Worm (Caenorhabditis elegans) whole organism, late embryonic: Measurements from ENCODE around the gene lev-9.
A peak's percentile ranks its signal among the peaks of the same experiment; 100 is the strongest.

Experiments used
- C08G9.2 ChIP-seq: sonication (generic microtip); optimal IDR thresholded peaks from 2 replicates; lab custom pipeline; 2016; ENCODE audit warnings: mild to moderate bottlenecking, missing genetic modification characterization, moderate library complexity, missing compliant biosample characterization
- F13H6.1 ChIP-seq: sonication (generic microtip); optimal IDR thresholded peaks from 2 replicates; lab custom pipeline; 2016; ENCODE audit warnings: missing genetic modification characterization, missing compliant biosample characterization
- ceh-14 ChIP-seq: sonication (generic microtip); optimal IDR thresholded peaks from 2 replicates; lab custom pipeline; 2016; ENCODE audit warnings: missing genotype, missing genetic modification characterization, missing compliant biosample characterization
- ceh-18 ChIP-seq: sonication (generic microtip); optimal IDR thresholded peaks from 2 replicates; lab custom pipeline; 2016; ENCODE audit warnings: missing genetic modification characterization, missing compliant biosample characterization
- ceh-19 ChIP-seq: fragments of 200-800 bp; sonication (Bioruptor generic); optimal IDR thresholded peaks from 2 replicates; lab custom pipeline; 2018; ENCODE audit warnings: mild to moderate bottlenecking, missing genetic modification characterization, missing compliant biosample characterization
- ceh-30 ChIP-seq: fragments of 150-350 bp; optimal IDR thresholded peaks from 2 replicates; lab custom pipeline; 2014; ENCODE audit warnings: missing biosample characterization, missing genetic modification characterization
- ceh-31 ChIP-seq: sonication (generic microtip); optimal IDR thresholded peaks from 2 replicates; lab custom pipeline; 2016; ENCODE audit warnings: missing genetic modification characterization, missing compliant biosample characterization
- ceh-34 ChIP-seq: sonication (generic microtip); optimal IDR thresholded peaks from 2 replicates; lab custom pipeline; 2016; ENCODE audit warnings: mild to moderate bottlenecking, missing genetic modification characterization, missing compliant biosample characterization
- ceh-9 ChIP-seq: sonication (generic microtip); optimal IDR thresholded peaks from 2 replicates; lab custom pipeline; 2016; ENCODE audit warnings: mild to moderate bottlenecking, missing genetic modification characterization, inconsistent platforms, missing compliant biosample characterization
- dmd-4 ChIP-seq: sonication (generic microtip); optimal IDR thresholded peaks from 2 replicates; lab custom pipeline; 2016; ENCODE audit warnings: borderline replicate concordance, missing genetic modification characterization, missing compliant biosample characterization
- dve-1 ChIP-seq: sonication (generic microtip); optimal IDR thresholded peaks from 2 replicates; lab custom pipeline; 2017; ENCODE audit warnings: antibody characterized with exemption, mild to moderate bottlenecking, missing genetic modification characterization, missing compliant biosample characterization
- elt-2 ChIP-seq: sonication (generic microtip); optimal IDR thresholded peaks from 2 replicates; lab custom pipeline; 2016; ENCODE audit warnings: missing genetic modification reagents, missing genetic modification characterization, missing compliant biosample characterization
- elt-4 ChIP-seq: sonication (generic microtip); optimal IDR thresholded peaks from 2 replicates; lab custom pipeline; 2016; ENCODE audit warnings: missing genetic modification characterization, missing compliant biosample characterization
- fax-1 ChIP-seq: sonication (generic microtip); optimal IDR thresholded peaks from 2 replicates; lab custom pipeline; 2016; ENCODE audit warnings: missing genotype, missing genetic modification characterization, missing compliant biosample characterization
- fkh-10 ChIP-seq: fragments of 150-350 bp; optimal IDR thresholded peaks from 2 replicates; lab custom pipeline; 2014; ENCODE audit warnings: missing biosample characterization, missing genetic modification reagents, missing genetic modification characterization
- fkh-6 ChIP-seq: sonication (generic microtip); optimal IDR thresholded peaks from 2 replicates; lab custom pipeline; 2016; ENCODE audit warnings: missing genetic modification characterization, missing compliant biosample characterization
- gmeb-2 ChIP-seq: sonication (generic microtip); optimal IDR thresholded peaks from 2 replicates; lab custom pipeline; 2016; ENCODE audit warnings: missing genetic modification characterization, inconsistent platforms, missing compliant biosample characterization
- hlh-13 ChIP-seq: fragments of 200-800 bp; sonication (Bioruptor generic); optimal IDR thresholded peaks from 2 replicates; lab custom pipeline; 2018; ENCODE audit warnings: mild to moderate bottlenecking, missing genetic modification characterization, missing compliant biosample characterization
- hlh-15 ChIP-seq: sonication (generic microtip); optimal IDR thresholded peaks from 2 replicates; lab custom pipeline; 2016; ENCODE audit warnings: missing genetic modification characterization, missing compliant biosample characterization
- lim-6 ChIP-seq: sonication (generic microtip); optimal IDR thresholded peaks from 2 replicates; lab custom pipeline; 2016; ENCODE audit warnings: missing genetic modification characterization, missing compliant biosample characterization
- lin-11 ChIP-seq: fragments of 200-800 bp; sonication (Bioruptor generic); optimal IDR thresholded peaks from 2 replicates; lab custom pipeline; 2018; ENCODE audit warnings: mild to moderate bottlenecking, missing genetic modification characterization, missing compliant biosample characterization
- madf-2 ChIP-seq: sonication (generic microtip); optimal IDR thresholded peaks from 2 replicates; lab custom pipeline; 2017; ENCODE audit warnings: missing genetic modification characterization, missing compliant biosample characterization
- mec-3 ChIP-seq: sonication (generic microtip); optimal IDR thresholded peaks from 2 replicates; lab custom pipeline; 2016; ENCODE audit warnings: borderline replicate concordance, missing genetic modification characterization, missing compliant biosample characterization
- pha-2 ChIP-seq: sonication (generic microtip); optimal IDR thresholded peaks from 2 replicates; lab custom pipeline; 2017; ENCODE audit warnings: mild to moderate bottlenecking, missing genetic modification characterization, missing compliant biosample characterization
- pha-4 ChIP-seq: fragments of 150-350 bp; optimal IDR thresholded peaks from 2 replicates; lab custom pipeline; 2018; ENCODE audit warnings: missing biosample characterization, missing genetic modification reagents, missing genetic modification characterization
- pqm-1 ChIP-seq: sonication (generic microtip); optimal IDR thresholded peaks from 2 replicates; lab custom pipeline; 2016; ENCODE audit warnings: missing genetic modification characterization, missing compliant biosample characterization
- ref-2 ChIP-seq: sonication (generic microtip); optimal IDR thresholded peaks from 2 replicates; lab custom pipeline; 2016; ENCODE audit warnings: missing genetic modification characterization, missing compliant biosample characterization
- sox-2 ChIP-seq: fragments of 200-800 bp; sonication (Bioruptor generic); IDR thresholded peaks from 2 replicates; pipeline ENCODE4 v1.3.6; 2022; ENCODE audit warnings: missing genetic modification reagents, missing genetic modification characterization, missing compliant biosample characterization
- sox-4 ChIP-seq: sonication (generic microtip); optimal IDR thresholded peaks from 2 replicates; lab custom pipeline; 2017; ENCODE audit warnings: mild to moderate bottlenecking, missing genetic modification characterization, inconsistent platforms, missing compliant biosample characterization
- tbx-2 ChIP-seq: sonication (generic microtip); optimal IDR thresholded peaks from 2 replicates; lab custom pipeline; 2016; ENCODE audit warnings: missing genetic modification characterization, missing compliant biosample characterization
- ttx-3 ChIP-seq: sonication (generic microtip); optimal IDR thresholded peaks from 2 replicates; lab custom pipeline; 2016; ENCODE audit warnings: missing genetic modification reagents, missing genetic modification characterization, missing compliant biosample characterization
- unc-55 ChIP-seq: sonication (generic microtip); optimal IDR thresholded peaks from 2 replicates; lab custom pipeline; 2017; ENCODE audit warnings: missing biosample characterization, missing genetic modification reagents, missing genetic modification characterization
- zip-5 ChIP-seq: sonication (generic microtip); optimal IDR thresholded peaks from 2 replicates; lab custom pipeline; 2016; ENCODE audit warnings: missing genetic modification characterization, missing compliant biosample characterization
- ztf-16 ChIP-seq: sonication (generic microtip); optimal IDR thresholded peaks from 2 replicates; lab custom pipeline; 2017; ENCODE audit warnings: missing genetic modification characterization, missing compliant biosample characterization

Gene lev-9

DNA sequence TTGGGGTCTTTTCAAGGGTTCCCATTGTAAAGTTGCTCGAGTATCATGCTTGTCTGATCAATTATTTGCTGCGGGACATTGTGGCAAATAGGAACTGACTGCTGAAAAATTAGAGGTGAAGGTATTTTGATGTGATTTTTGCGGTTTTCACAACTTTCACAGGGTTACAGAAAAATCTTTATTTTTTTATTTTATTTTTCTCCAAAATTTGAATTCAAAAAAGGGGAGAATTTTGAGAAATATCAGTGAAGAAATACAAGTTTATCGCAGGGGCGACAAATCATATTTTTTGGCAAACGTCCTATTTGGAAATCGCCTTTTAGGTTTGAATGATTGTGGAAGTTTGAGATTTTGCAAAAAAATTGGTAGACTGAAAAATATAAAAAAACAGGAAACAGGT is at the start of gene lev-9:
Gene lev-9 (minus strand): TSS at position 101 of the 400 bp plus-strand sequence.
- TF ChIP-seq fkh-10 (GFP tag; lab: Kevin White, UChicago) (no peak), hlh-13 (GFP tag; lab: Kevin White, UChicago) (no peak), fkh-6 (tag; lab: Kevin White, UChicago) (no peak), sox-4 (tag; lab: Kevin White, UChicago) (no peak)

ce11 chrX:6338446-6338845 is 46.9 kb upstream of the lev-9 start:
- TF ChIP-seq ceh-14 (no peak), ceh-9 (tag; lab: Kevin White, UChicago) (no peak), fkh-6 (tag; lab: Kevin White, UChicago) (no peak), hlh-13 (GFP tag; lab: Kevin White, UChicago) (no peak), pqm-1 (peak; percentile 40), ceh-30 (no peak), elt-2 (tag; lab: Kevin White, UChicago) (peak; percentile 92)

DNA sequence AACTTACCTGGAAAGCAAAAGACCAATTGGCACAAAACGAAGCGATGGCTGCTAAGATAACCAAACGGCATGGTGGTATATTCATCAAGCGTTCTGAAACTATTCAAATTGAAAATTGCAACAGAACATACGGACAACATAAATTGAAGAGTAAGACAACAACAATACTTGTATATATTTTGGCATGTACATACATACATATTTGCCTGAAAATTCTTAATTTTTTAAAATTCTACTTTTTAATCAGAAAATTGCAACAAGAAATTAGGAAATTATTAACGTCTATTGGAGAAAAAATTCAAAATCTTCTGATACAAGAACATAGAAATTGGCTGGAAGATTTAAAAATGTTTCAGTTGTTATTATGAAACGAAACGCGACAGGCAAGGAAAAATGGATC is 46.4 kb upstream of the lev-9 start, which contains the start of gene C03B1.13:
Gene C03B1.13 (minus strand): TSS at position 101 of the 400 bp plus-strand sequence.
- TF ChIP-seq ceh-18 (tag; lab: Kevin White, UChicago) (no peak), pqm-1 (no peak), ceh-34 (tag; lab: Kevin White, UChicago) (no peak), pha-4 (no peak), elt-2 (tag; lab: Kevin White, UChicago) (no peak), zip-5 (tag; lab: Kevin White, UChicago) (no peak), dve-1 (tag; lab: Kevin White, UChicago) (no peak), sox-2 (GFP tag; lab: Robert Waterston, UW) (no peak), madf-2 (tag; lab: Kevin White, UChicago) (no peak), fax-1 (tag; lab: Kevin White, UChicago) (no peak)

- TF ChIP-seq elt-4 (no peak), unc-55 (GFP tag; lab: Kevin White, UChicago) (no peak), pqm-1 (no peak), ztf-16 (no peak), dmd-4 (tag; lab: Kevin White, UChicago) (no peak), ceh-19 (GFP tag; lab: Kevin White, UChicago) (no peak), lin-11 (no peak)
These were observed 45.8 kb upstream of the lev-9 start for ce11 chrX:6337338-6337737.

DNA sequence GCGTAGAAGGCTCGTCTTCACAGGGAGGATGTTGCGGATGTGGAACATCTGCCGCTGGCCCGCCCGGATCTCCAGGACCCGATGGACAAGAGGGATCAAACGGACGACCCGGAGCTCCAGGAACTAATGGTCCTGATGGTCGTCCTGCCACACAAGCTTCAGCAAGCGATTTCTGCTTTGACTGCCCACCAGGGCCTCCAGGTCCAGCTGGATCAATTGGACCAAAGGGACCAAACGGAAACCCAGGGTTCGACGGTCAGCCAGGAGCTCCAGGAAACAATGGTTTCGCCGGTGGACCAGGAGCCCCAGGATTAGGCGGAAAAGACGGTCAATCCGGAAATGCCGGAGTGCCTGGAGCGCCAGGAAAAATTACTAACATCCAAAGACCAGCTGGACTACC is 43.1 kb upstream of the lev-9 start:
- TF ChIP-seq unc-55 (GFP tag; lab: Kevin White, UChicago) (no peak), lim-6 (tag; lab: Kevin White, UChicago) (no peak), ceh-9 (tag; lab: Kevin White, UChicago) (no peak), mec-3 (no peak), ceh-31 (no peak), F13H6.1 (tag; lab: Kevin White, UChicago) (no peak), C08G9.2 (tag; lab: Kevin White, UChicago) (no peak), tbx-2 (tag; lab: Kevin White, UChicago) (no peak), ttx-3 (tag; lab: Kevin White, UChicago) (no peak), hlh-15 (tag; lab: Kevin White, UChicago) (no peak), pha-2 (tag; lab: Kevin White, UChicago) (no peak), gmeb-2 (tag; lab: Kevin White, UChicago) (no peak), ceh-14 (no peak), ceh-19 (GFP tag; lab: Kevin White, UChicago) (no peak), ref-2 (no peak), fkh-6 (tag; lab: Kevin White, UChicago) (no peak)
